Fruit fly (Drosophila melanogaster): Measurements from ENCODE around the gene COX5A.

DNA sequence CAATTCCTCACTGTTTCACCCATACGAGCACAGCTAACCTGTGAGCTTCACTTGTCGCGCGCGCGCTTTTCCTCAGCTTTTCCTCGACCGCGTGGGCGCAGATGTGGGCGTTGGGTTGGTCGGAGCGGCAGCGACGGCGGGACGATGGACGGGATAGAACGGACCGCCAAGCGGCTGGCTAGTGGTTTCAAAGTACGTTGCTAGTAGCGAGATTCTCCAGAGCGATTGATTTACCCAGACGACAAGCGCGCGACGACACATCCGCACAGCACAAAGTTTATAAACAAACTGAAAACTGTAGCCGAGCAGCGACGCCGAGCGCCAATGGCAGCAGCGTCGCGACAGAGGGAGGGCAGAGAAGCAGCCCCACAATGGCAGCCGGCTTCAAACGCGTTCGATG is 50.0 kb downstream of the COX5A start, which contains the start of gene CG6959:
- TF ChIP-seq pad (GFP tag; optimal IDR thresholded peaks at IDR 0.05) = no peak
- TF ChIP-seq cic (GFP tag; optimal IDR thresholded peaks at IDR 0.05) = no peak
- no peak for TF ChIP-seq Crg-1 (GFP tag; optimal IDR thresholded peaks at IDR 0.05)
- TF ChIP-seq cnc (optimal IDR thresholded peaks at IDR 0.05) = no peak
- peak; percentile 33 for TF ChIP-seq CG12768 (GFP tag; optimal IDR thresholded peaks at IDR 0.05)
- no peak for TF ChIP-seq CG11617 (GFP tag; optimal IDR thresholded peaks at IDR 0.05)
- no peak for TF ChIP-seq Clk (GFP tag; optimal IDR thresholded peaks at IDR 0.05)

All from whole organism, adult.